Worm (Caenorhabditis elegans): ENCODE data around the gene math-9.

The math-9 gene

ce11 chrII:1844552-1844951 lies 46.0 kb downstream of the math-9 start:
- TF ChIP-seq nfya-1 (tag; optimal IDR thresholded peaks at IDR 0.05) (peak; percentile 78), lim-6 (tag; optimal IDR thresholded peaks at IDR 0.05) (no peak), elt-4 (tag; optimal IDR thresholded peaks at IDR 0.05) (no peak)

- TF ChIP-seq nhr-232 (tag; optimal IDR thresholded peaks at IDR 0.05) (no peak), T23F11.4 (GFP tag; optimal IDR thresholded peaks at IDR 0.05) (no peak), pros-1 (tag; optimal IDR thresholded peaks at IDR 0.05) (no peak), elt-2 (tag; optimal IDR thresholded peaks at IDR 0.05) (peak; percentile 67), pqm-1 (tag; optimal IDR thresholded peaks at IDR 0.05) (no peak), ceh-18 (tag; optimal IDR thresholded peaks at IDR 0.05) (no peak), eyg-1 (tag; optimal IDR thresholded peaks at IDR 0.05) (no peak), ceh-14 (tag; optimal IDR thresholded peaks at IDR 0.05) (no peak)
These were observed 47.7 kb downstream of the math-9 start, which contains the start of the genes C52E2.5 and C52E2.4 for ce11 chrII:1842894-1843293. TSS of gene C52E2.5 (minus strand) at chrII:1842936. TSS of gene C52E2.4 (plus strand) at chrII:1843145.

Data from whole organism, late embryonic.